Worm (Caenorhabditis elegans) whole organism, mixed stage, embryonic: ENCODE results near the gene C06A1.6.

Source experiments
- M03D4.4 ChIP-seq: sonication (generic microtip); optimal IDR thresholded peaks from 2 replicates; lab custom pipeline; 2017; ENCODE audit warnings: mild to moderate bottlenecking, missing genetic modification characterization, missing compliant biosample characterization
- bed-3 ChIP-seq: fragments of 200-800 bp; sonication (Bioruptor generic); optimal IDR thresholded peaks from 3 replicates; lab custom pipeline; 2018; ENCODE audit warnings: mild to moderate bottlenecking, missing genetic modification characterization, moderate library complexity, missing compliant biosample characterization
- ceh-43 ChIP-seq: fragments of 200-800 bp; sonication (Bioruptor generic); optimal IDR thresholded peaks from 2 replicates; lab custom pipeline; 2018; ENCODE audit warnings: mild to moderate bottlenecking, missing genetic modification characterization, moderate library complexity, missing compliant biosample characterization
- drap-1 ChIP-seq: fragments of 200-800 bp; sonication (Bioruptor generic); optimal IDR thresholded peaks from 3 replicates; lab custom pipeline; 2018; ENCODE audit warnings: mild to moderate bottlenecking, missing genetic modification characterization, missing compliant biosample characterization
- elt-1 ChIP-seq: sonication (generic microtip); optimal IDR thresholded peaks from 2 replicates; lab custom pipeline; 2017; ENCODE audit warnings: missing genetic modification characterization, mild to moderate bottlenecking, missing compliant biosample characterization, antibody characterized with exemption, moderate library complexity, borderline replicate concordance; ENCODE audit not compliant: insufficient read depth
- lsy-2 ChIP-seq: fragments of 150-350 bp; optimal IDR thresholded peaks from 2 replicates; lab custom pipeline; 2014; ENCODE audit warnings: missing biosample characterization, missing genetic modification characterization
- nhr-2 ChIP-seq: fragments of 150-350 bp; optimal IDR thresholded peaks from 2 replicates; lab custom pipeline; 2014; ENCODE audit warnings: missing biosample characterization, missing genetic modification characterization
- nhr-237 ChIP-seq: fragments of 150-350 bp; optimal IDR thresholded peaks from 2 replicates; lab custom pipeline; 2014; ENCODE audit warnings: missing biosample characterization, missing genetic modification characterization
- pha-4 ChIP-seq: fragments of 150-350 bp; optimal IDR thresholded peaks from 2 replicates; lab custom pipeline; 2018; ENCODE audit warnings: missing biosample characterization, missing genetic modification reagents, missing genetic modification characterization
- snpc-4 ChIP-seq: fragments of 150-350 bp; optimal IDR thresholded peaks from 2 replicates; lab custom pipeline; 2014; ENCODE audit warnings: missing biosample characterization, missing genetic modification characterization
- unc-62 ChIP-seq: fragments of 150-350 bp; optimal IDR thresholded peaks from 2 replicates; lab custom pipeline; 2014; ENCODE audit warnings: missing biosample characterization, missing genetic modification reagents, missing genetic modification characterization
- ztf-11 ChIP-seq: fragments of 150-350 bp; optimal IDR thresholded peaks from 2 replicates; lab custom pipeline; 2014; ENCODE audit warnings: missing biosample characterization, missing genetic modification characterization

- TF ChIP-seq bed-3 (GFP tag; lab: Kevin White, UChicago) (no peak), ztf-11 (tag; lab: Kevin White, UChicago) (no peak), drap-1 (GFP tag; lab: Kevin White, UChicago) (no peak), snpc-4 (tag; lab: Kevin White, UChicago) (no peak), elt-1 (tag; lab: Kevin White, UChicago) (no peak), pha-4 (no peak), unc-62 (GFP tag; lab: Kevin White, UChicago) (no peak), lsy-2 (tag; lab: Kevin White, UChicago) (no peak), M03D4.4 (tag; lab: Kevin White, UChicago) (no peak), nhr-2 (tag; lab: Kevin White, UChicago) (no peak), ceh-43 (GFP tag; lab: Kevin White, UChicago) (no peak), nhr-237 (tag; lab: Kevin White, UChicago) (no peak)
These were observed 4.8 kb downstream of the C06A1.6 start for ce11 chrII:10559671-10560184.
